Worm (Caenorhabditis elegans) whole organism, early embryonic: ENCODE measurements around the gene rabr-1.
A peak's percentile ranks its signal among the peaks of the same experiment; 100 is the strongest.

Experiments used
- B0310.2 ChIP-seq: sonication (generic microtip); optimal IDR thresholded peaks from 2 replicates; lab custom pipeline; 2016; ENCODE audit warnings: mild to moderate bottlenecking, missing genetic modification characterization, missing compliant biosample characterization
- F13C5.2 ChIP-seq: sonication (generic microtip); optimal IDR thresholded peaks from 2 replicates; lab custom pipeline; 2017; ENCODE audit warnings: mild to moderate bottlenecking, missing genetic modification characterization, inconsistent platforms, missing compliant biosample characterization
- aly-1 ChIP-seq: sonication (generic microtip); optimal IDR thresholded peaks from 2 replicates; lab custom pipeline; 2016; ENCODE audit warnings: missing genetic modification characterization, missing compliant biosample characterization
- ama-1 ChIP-seq: fragments of 150-350 bp; optimal IDR thresholded peaks from 2 replicates; lab custom pipeline; 2014
- ceh-13 ChIP-seq: fragments of 200-800 bp; sonication (Bioruptor generic); optimal IDR thresholded peaks from 2 replicates; lab custom pipeline; 2018; ENCODE audit warnings: mild to moderate bottlenecking, missing genetic modification characterization, missing compliant biosample characterization
- ceh-36 ChIP-seq: sonication (generic microtip); optimal IDR thresholded peaks from 2 replicates; lab custom pipeline; 2016; ENCODE audit warnings: missing genetic modification characterization, inconsistent platforms, missing compliant biosample characterization
- ets-7 ChIP-seq: sonication (generic microtip); optimal IDR thresholded peaks from 2 replicates; lab custom pipeline; 2016; ENCODE audit warnings: missing genotype, missing genetic modification characterization, missing compliant biosample characterization
- flt-1 ChIP-seq: fragments of 200-800 bp; sonication (Bioruptor generic); IDR thresholded peaks from 2 replicates; pipeline ENCODE4 v1.3.6; 2022; ENCODE audit warnings: missing genetic modification characterization, missing compliant biosample characterization
- hmbx-1 ChIP-seq: sonication (generic microtip); optimal IDR thresholded peaks from 2 replicates; lab custom pipeline; 2016; ENCODE audit warnings: mild to moderate bottlenecking, missing genetic modification characterization, missing compliant biosample characterization
- hmg-4 ChIP-seq: fragments of 200-800 bp; sonication (Bioruptor generic); optimal IDR thresholded peaks from 2 replicates; lab custom pipeline; 2018; ENCODE audit warnings: mild to moderate bottlenecking, missing genetic modification characterization, missing compliant biosample characterization
- hnd-1 ChIP-seq: sonication (generic microtip); optimal IDR thresholded peaks from 2 replicates; lab custom pipeline; 2016; ENCODE audit warnings: missing genetic modification characterization, missing compliant biosample characterization
- pes-1 ChIP-seq: fragments of 200-800 bp; sonication (Bioruptor generic); IDR thresholded peaks from 2 replicates; pipeline ENCODE4 v1.3.6; 2022; ENCODE audit warnings: missing genetic modification reagents, missing genetic modification characterization, missing compliant biosample characterization
- scrt-1 ChIP-seq: fragments of 200-800 bp; sonication (Bioruptor generic); IDR thresholded peaks from 2 replicates; pipeline ENCODE4 v1.3.6; 2022; ENCODE audit warnings: missing genetic modification characterization, missing compliant biosample characterization
- sea-1 ChIP-seq: fragments of 200-800 bp; sonication (Bioruptor generic); conservative IDR thresholded peaks from 2 replicates; pipeline ENCODE4 v1.3.6; 2022; ENCODE audit warnings: missing genetic modification characterization, missing compliant biosample characterization
- tbx-11 ChIP-seq: fragments of 200-800 bp; sonication (Bioruptor generic); IDR thresholded peaks from 2 replicates; pipeline ENCODE4 v1.3.6; 2022; ENCODE audit warnings: missing genetic modification characterization, missing compliant biosample characterization
- tbx-37 ChIP-seq: fragments of 200-800 bp; sonication (Bioruptor generic); conservative IDR thresholded peaks from 2 replicates; pipeline ENCODE4 v1.3.6; 2022; ENCODE audit warnings: missing genetic modification reagents, missing genetic modification characterization, missing compliant biosample characterization
- tra-4 ChIP-seq: sonication (generic microtip); optimal IDR thresholded peaks from 2 replicates; lab custom pipeline; 2017; ENCODE audit warnings: missing genetic modification characterization, missing compliant biosample characterization

Gene rabr-1

ce11 chrX:2513667-2514198 lies 17.8 kb downstream of the rabr-1 start:
- TF ChIP-seq sea-1 (GFP tag; lab: Robert Waterston, UW), result no peak
- TF ChIP-seq hmg-4, result peak; percentile 39

DNA sequence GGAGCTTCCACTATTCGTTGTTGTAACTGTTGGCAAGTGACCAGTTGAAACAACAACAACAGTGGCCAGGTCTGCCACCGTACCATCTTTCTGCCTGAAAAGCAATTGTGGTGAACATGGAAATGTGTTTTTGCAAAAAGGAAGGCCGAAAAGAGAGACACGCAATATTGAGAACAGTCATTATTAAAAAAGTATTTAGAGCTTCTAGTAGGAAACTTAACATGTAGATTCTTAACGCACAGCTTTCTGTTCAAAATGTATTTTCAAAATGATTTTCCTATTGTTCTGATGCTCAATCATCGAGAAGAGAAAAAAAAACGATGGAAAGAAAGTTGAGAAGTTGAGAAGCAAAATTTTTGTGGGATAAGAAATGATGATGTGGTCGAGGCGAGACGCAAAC lies 19.2 kb downstream of the rabr-1 start, which contains the start of gene syg-1:
syg-1 (minus strand) TSS at position 101 of the 400 bp plus-strand sequence.
- TF ChIP-seq flt-1 (GFP tag; lab: Robert Waterston, UW) (no peak), B0310.2 (tag; lab: Kevin White, UChicago) (no peak), ets-7 (tag; lab: Kevin White, UChicago) (no peak), ceh-13 (GFP tag; lab: Kevin White, UChicago) (no peak), pes-1 (GFP tag; lab: Robert Waterston, UW) (no peak), tbx-37 (GFP tag; lab: Robert Waterston, UW) (no peak), F13C5.2 (no peak), ama-1 (no peak), aly-1 (tag; lab: Kevin White, UChicago) (no peak), hmbx-1 (no peak), hnd-1 (no peak)

DNA sequence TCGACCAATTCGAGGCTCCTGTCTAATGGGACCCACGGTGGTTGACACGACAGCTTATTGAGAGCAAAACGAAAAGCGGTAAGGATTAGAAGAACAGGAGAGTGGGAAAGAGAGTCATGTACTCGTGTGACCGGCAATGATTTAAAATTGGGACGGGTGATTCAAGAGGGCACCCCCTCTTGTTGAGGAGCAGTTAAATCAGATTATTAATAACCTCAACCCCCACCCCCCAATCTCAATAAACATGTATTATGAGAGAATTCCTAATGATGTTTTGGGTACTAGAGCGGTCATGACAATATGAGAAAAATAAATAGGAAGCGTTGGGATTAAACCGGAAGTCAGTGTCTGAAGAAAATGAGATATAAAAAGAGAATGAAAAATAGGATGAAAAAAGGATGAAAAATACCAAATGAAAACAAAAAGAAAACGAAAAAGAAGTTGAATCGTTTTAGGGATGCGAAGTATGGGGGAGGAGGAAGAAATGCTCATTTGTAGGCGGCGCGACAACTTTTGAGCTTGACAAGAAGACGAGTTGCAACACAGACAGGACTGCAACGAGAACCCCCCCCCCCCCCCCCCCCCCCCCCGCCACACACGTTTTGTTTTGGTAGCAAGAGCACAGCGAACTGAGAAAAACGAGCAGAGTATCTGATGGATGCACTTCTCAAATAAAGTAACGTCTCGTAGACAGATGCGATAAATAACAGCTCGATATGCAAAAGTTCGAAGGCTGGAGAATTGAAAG lies 21.1 kb downstream of the rabr-1 start:
- TF ChIP-seq aly-1 (tag; lab: Kevin White, UChicago) (no peak), ceh-36 (tag; lab: Kevin White, UChicago) (no peak), F13C5.2 (no peak), ets-7 (tag; lab: Kevin White, UChicago) (no peak), scrt-1 (GFP tag; lab: Robert Waterston, UW) (no peak), B0310.2 (tag; lab: Kevin White, UChicago) (no peak), hmg-4 (no peak), pes-1 (GFP tag; lab: Robert Waterston, UW) (no peak), tbx-37 (GFP tag; lab: Robert Waterston, UW) (no peak), hnd-1 (no peak), tra-4 (tag; lab: Kevin White, UChicago) (no peak)

DNA sequence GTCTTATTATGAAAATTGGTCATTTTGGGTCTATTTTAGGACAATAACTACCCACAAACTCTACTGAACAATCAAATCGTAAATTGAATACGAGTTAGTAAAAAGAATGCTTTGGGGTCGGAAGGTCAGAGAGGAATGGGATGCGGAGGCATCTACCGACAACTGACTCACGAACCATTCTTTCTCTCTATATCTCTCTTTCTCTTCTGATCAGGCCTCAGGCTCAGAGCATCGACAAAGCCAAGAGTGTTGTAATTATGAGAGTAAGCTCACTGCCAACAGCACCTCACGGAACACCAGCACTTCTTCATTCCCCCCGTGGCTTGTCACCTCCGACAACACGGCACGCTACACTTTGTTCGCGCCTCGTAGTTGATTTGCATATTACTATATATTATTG lies 24.5 kb downstream of the rabr-1 start:
- peak; percentile 32 for TF ChIP-seq hmg-4
- no peak for TF ChIP-seq tra-4 (tag; lab: Kevin White, UChicago)

DNA sequence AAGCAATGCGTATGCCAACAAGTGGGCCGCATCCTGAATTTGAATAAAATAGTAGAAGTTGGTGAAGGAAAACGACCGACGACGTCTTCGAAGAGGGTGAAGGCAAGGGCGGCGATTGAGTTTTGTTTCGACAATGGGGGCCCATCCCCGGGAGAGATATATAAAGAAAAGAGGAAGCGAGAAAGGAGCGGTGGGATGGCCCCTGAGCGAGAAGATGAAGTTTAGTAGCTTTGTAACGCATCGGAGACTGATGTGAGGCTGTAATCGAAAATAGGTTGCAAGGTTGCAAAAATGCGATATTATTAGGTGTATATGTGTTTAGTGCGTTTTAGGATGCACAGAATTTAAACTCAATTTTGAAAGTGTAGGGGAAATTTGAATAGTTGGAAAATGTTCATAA lies 26.7 kb downstream of the rabr-1 start:
- TF ChIP-seq ets-7 (tag; lab: Kevin White, UChicago) (no peak), tra-4 (tag; lab: Kevin White, UChicago) (no peak), sea-1 (GFP tag; lab: Robert Waterston, UW) (no peak)

ce11 chrX:2526078-2526477 lies 30.1 kb downstream of the rabr-1 start:
- TF ChIP-seq ama-1, result no peak
- no peak for TF ChIP-seq hmg-4
- TF ChIP-seq sea-1 (GFP tag; lab: Robert Waterston, UW), result no peak
- no peak for TF ChIP-seq F13C5.2
- no peak for TF ChIP-seq ceh-36 (tag; lab: Kevin White, UChicago)
- TF ChIP-seq ets-7 (tag; lab: Kevin White, UChicago), result no peak
- TF ChIP-seq hmbx-1, result no peak
- TF ChIP-seq B0310.2 (tag; lab: Kevin White, UChicago), result no peak
- TF ChIP-seq tbx-37 (GFP tag; lab: Robert Waterston, UW), result no peak

DNA sequence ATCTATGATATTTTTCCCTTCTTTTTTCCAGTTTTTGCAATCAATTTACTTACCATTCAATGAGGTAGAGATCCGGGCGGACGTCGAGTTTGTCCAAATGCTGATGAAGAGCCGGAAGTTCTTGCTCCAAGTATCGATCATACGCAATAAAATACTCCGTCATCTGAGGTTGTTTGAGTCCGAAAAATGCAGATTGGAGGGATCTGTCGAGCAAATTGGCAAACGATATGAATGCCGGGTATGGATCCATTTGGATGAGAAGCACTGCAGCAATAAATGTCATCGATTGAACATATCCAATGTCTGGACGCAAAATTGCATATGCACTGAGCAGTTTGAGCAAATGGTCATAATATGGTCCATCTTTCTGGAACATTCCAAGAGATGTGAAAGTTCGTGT lies 31.2 kb downstream of the rabr-1 start:
- TF ChIP-seq hmbx-1, result no peak
- no peak for TF ChIP-seq B0310.2 (tag; lab: Kevin White, UChicago)
- TF ChIP-seq ets-7 (tag; lab: Kevin White, UChicago), result no peak
- no peak for TF ChIP-seq F13C5.2
- no peak for TF ChIP-seq tbx-37 (GFP tag; lab: Robert Waterston, UW)
- TF ChIP-seq flt-1 (GFP tag; lab: Robert Waterston, UW), result no peak
- TF ChIP-seq hmg-4, result no peak
- no peak for TF ChIP-seq ceh-36 (tag; lab: Kevin White, UChicago)
- no peak for TF ChIP-seq tra-4 (tag; lab: Kevin White, UChicago)
- TF ChIP-seq aly-1 (tag; lab: Kevin White, UChicago), result no peak
- TF ChIP-seq scrt-1 (GFP tag; lab: Robert Waterston, UW), result no peak
- TF ChIP-seq hnd-1, result no peak
- no peak for TF ChIP-seq tbx-11 (GFP tag; lab: Robert Waterston, UW)
- TF ChIP-seq pes-1 (GFP tag; lab: Robert Waterston, UW), result no peak
- TF ChIP-seq sea-1 (GFP tag; lab: Robert Waterston, UW), result no peak
- TF ChIP-seq ceh-13 (GFP tag; lab: Kevin White, UChicago), result no peak
- no peak for TF ChIP-seq ama-1

DNA sequence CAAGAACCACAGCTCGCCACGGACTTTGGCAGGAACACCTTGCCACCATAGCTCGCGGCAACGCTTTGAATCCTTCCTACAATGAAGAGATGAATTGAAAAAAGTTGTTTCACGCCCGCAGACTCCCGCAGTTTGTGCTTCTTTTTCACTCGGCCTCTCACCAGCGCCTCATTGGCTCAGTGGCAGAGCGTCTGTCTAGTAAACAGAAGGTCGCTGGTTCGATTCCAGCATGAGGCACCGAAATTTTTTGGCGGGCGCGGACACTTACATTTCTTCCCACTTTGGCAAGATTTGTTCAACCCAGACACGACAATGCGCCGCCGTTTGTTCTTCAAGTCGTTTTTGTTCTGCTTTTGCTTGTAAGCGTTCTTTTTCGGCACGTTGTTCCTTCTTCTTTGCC lies 31.9 kb downstream of the rabr-1 start:
- TF ChIP-seq flt-1 (GFP tag; lab: Robert Waterston, UW) (0 out of 2 replicates have a peak, but pooled peaks have one; percentile 29), pes-1 (GFP tag; lab: Robert Waterston, UW) (peak; percentile 59), ceh-13 (GFP tag; lab: Kevin White, UChicago) (no peak)
